Worm (Caenorhabditis elegans) whole organism, L2 larva: Measurements from ENCODE around the gene cnc-11.

Experiments used
- R02D3.7 ChIP-seq: fragments of 150-350 bp; optimal IDR thresholded peaks from 2 replicates; lab custom pipeline; 2014; ENCODE audit warnings: missing biosample characterization, missing genetic modification characterization
- lin-13 ChIP-seq: fragments of 150-350 bp; optimal IDR thresholded peaks from 2 replicates; lab custom pipeline; 2014; ENCODE audit warnings: missing biosample characterization, missing genetic modification reagents, missing genetic modification characterization
- mdl-1 ChIP-seq, 2 experiments: fragments of 150-350 bp in 1 of 2; sonication (generic microtip) in 1 of 2; optimal IDR thresholded peaks; 2 replicates each; lab custom pipeline; 2017; ENCODE audit warnings: missing biosample characterization in 2 of 2, missing genetic modification characterization in 2 of 2
- nhr-237 ChIP-seq: fragments of 150-350 bp; optimal IDR thresholded peaks from 2 replicates; lab custom pipeline; 2014; ENCODE audit warnings: missing biosample characterization, missing genetic modification characterization
- nhr-25 ChIP-seq: fragments of 150-350 bp; sonication (generic microtip); optimal IDR thresholded peaks from 3 replicates; lab custom pipeline; 2014; ENCODE audit warnings: missing biosample characterization, missing genetic modification characterization
- snpc-4 ChIP-seq: fragments of 150-350 bp; optimal IDR thresholded peaks from 2 replicates; lab custom pipeline; 2014; ENCODE audit warnings: missing biosample characterization, missing genetic modification characterization
- unc-39 ChIP-seq: fragments of 150-350 bp; optimal IDR thresholded peaks from 2 replicates; lab custom pipeline; 2014; ENCODE audit warnings: missing biosample characterization, missing genetic modification characterization
- unc-62 ChIP-seq: fragments of 150-350 bp; optimal IDR thresholded peaks from 2 replicates; lab custom pipeline; 2014; ENCODE audit warnings: missing biosample characterization, missing genetic modification reagents, missing genetic modification characterization
- zag-1 ChIP-seq: fragments of 150-350 bp; optimal IDR thresholded peaks from 2 replicates; lab custom pipeline; 2014; ENCODE audit warnings: missing biosample characterization, missing genetic modification characterization
- ztf-4 ChIP-seq: fragments of 150-350 bp; optimal IDR thresholded peaks from 2 replicates; lab custom pipeline; 2014; ENCODE audit warnings: missing biosample characterization, missing genetic modification characterization

- TF ChIP-seq nhr-25 (tag; lab: Kevin White, UChicago): no peak
- TF ChIP-seq mdl-1 (tag; optimal IDR thresholded peaks at IDR 0.05; lab: Kevin White, UChicago): no peak
- no peak for TF ChIP-seq nhr-237 (tag; lab: Kevin White, UChicago)
- no peak for TF ChIP-seq unc-39 (tag; lab: Kevin White, UChicago)
- TF ChIP-seq snpc-4 (tag; lab: Kevin White, UChicago): no peak
- no peak for TF ChIP-seq ztf-4 (tag; lab: Kevin White, UChicago)
- no peak for TF ChIP-seq unc-62 (GFP tag; lab: Kevin White, UChicago)
- no peak for TF ChIP-seq zag-1 (tag; lab: Kevin White, UChicago)
- TF ChIP-seq lin-13 (GFP tag; lab: Kevin White, UChicago): no peak
- TF ChIP-seq R02D3.7: no peak
Observed at ce11 chrV:1476284-1476792, 34.2 kb downstream of the cnc-11 start.
